Fruit fly (Drosophila melanogaster) Kc167 (cell line): ENCODE data around the gene bun.

Experiments
- Myc ChIP-seq: fragments of >200 bp; optimal IDR thresholded peaks from 2 replicates; lab custom pipeline; 2017; ENCODE audit warnings: missing external identifiers
- Sin3A ChIP-seq: fragments of >200 bp; optimal IDR thresholded peaks from 2 replicates; lab custom pipeline; 2018; ENCODE audit warnings: missing external identifiers
- h ChIP-seq: fragments of >200 bp; optimal IDR thresholded peaks from 3 replicates; lab custom pipeline; 2018; ENCODE audit warnings: missing external identifiers
- psq ChIP-seq: fragments of >200 bp; optimal IDR thresholded peaks from 2 replicates; lab custom pipeline; 2017; ENCODE audit warnings: missing external identifiers
- ttk ChIP-seq: sonication (Bioruptor generic); optimal IDR thresholded peaks from 2 replicates; lab custom pipeline; 2017; ENCODE audit warnings: missing external identifiers

DNA sequence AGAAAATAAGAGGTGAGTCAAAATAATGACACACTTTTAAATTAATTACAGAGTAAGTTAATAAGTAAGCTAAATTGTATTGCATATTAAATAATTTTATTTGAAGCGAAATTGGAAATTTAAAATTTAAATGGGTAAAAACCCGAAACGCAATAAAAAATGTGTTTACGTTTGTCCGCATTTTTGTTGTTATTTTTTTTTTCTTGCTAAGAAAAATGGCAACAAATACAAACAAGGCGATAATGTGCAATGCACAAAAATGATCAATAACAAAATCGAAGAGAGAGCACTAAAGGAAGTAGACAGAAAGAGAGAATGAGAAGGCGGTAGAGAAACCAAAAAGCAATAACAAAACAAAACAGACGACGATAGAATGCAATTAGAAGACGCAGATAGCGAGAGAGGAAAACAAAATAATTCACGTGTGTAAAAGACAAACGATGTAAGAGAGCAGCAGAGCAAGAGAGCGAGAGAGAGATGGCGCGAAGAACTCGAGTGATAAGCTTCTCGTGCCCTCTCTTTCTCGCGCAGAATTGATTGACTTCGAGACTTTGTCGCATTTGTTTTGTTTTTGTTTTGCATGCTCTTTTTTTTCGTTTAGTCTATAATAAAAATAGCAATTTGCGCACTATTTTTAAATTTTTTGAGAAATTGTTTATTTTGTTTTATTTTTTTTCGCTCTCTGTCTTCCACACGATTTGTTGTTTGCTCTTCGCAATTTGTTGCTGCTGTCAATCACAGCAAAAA is 25.5 kb downstream of the bun start:
- no peak for TF ChIP-seq Myc (lab: Kevin White, UChicago)
- no peak for TF ChIP-seq psq (lab: Kevin White, UChicago)
- no peak for TF ChIP-seq ttk (lab: Kevin White, UChicago)
- TF ChIP-seq Sin3A (lab: Kevin White, UChicago), result no peak
- TF ChIP-seq h (lab: Kevin White, UChicago), result no peak
